Fruit fly (Drosophila melanogaster) Kc167 (cell line): Measurements from ENCODE around the gene CG11899.

Experiments used
- Myc ChIP-seq: fragments of >200 bp; optimal IDR thresholded peaks from 2 replicates; lab custom pipeline; 2017; ENCODE audit warnings: missing external identifiers
- Sin3A ChIP-seq: fragments of >200 bp; optimal IDR thresholded peaks from 2 replicates; lab custom pipeline; 2018; ENCODE audit warnings: missing external identifiers
- h ChIP-seq: fragments of >200 bp; optimal IDR thresholded peaks from 3 replicates; lab custom pipeline; 2018; ENCODE audit warnings: missing external identifiers
- psq ChIP-seq: fragments of >200 bp; optimal IDR thresholded peaks from 2 replicates; lab custom pipeline; 2017; ENCODE audit warnings: missing external identifiers
- ttk ChIP-seq: sonication (Bioruptor generic); optimal IDR thresholded peaks from 2 replicates; lab custom pipeline; 2017; ENCODE audit warnings: missing external identifiers

- TF ChIP-seq h (no peak), psq (lab: Kevin White, UChicago) (no peak), Sin3A (lab: Kevin White, UChicago) (no peak), Myc (lab: Kevin White, UChicago) (no peak), ttk (lab: Kevin White, UChicago) (no peak)
Measured at dm6 chr3R:29211702-29212101, 11.4 kb downstream of the CG11899 start.
